Worm (Caenorhabditis elegans): Measurements from ENCODE around the gene C56G3.2.

The C56G3.2 gene

DNA sequence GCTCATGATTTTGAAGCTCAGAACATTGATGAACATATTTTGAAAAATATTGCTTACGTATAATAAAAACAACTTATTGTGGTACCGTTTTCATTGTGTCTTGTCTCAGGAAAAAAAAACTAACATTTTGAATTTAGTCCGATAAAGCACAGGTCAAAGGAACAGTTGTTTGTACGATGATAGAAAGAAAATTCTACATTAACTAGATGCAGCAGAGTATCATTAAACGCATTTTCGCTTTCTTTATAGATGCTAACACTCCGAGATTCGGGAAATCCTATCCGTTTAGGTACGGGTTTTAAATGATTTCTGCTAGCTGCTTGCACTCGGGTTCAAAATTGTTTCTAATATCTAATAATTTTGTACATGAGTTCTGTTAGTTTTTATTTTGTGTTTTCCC lies 43.7 kb downstream of the C56G3.2 start:
- TF ChIP-seq unc-62 (GFP tag; optimal IDR thresholded peaks at IDR 0.05 in 1 of 2) (peak in 1 of 2 experiments; percentile 94), unc-62 (tag; optimal IDR thresholded peaks at IDR 0.05) (no peak), nhr-25 (tag; optimal IDR thresholded peaks at IDR 0.05; ENCODE audit: borderline replicate concordance, insufficient read depth) (no peak)

DNA sequence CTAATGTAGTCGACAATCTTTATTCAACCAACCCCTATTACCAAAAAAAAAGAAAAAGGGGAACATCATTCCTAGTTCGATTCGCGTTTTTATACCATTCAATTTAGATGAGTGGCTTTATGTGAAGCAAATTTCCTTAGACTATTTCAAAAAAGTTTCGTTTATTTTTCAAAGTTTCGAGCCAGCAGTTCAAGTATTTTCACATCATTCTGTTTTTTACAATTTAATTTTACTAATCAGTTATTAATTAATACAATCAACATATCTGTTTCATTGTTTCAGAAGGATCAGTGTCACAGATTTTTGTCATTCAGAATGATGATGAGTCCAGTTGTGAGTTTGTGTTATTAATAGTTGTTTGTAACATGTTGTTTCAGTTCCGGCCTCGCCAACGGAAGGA lies 44.6 kb downstream of the C56G3.2 start, which contains the start of gene C10A4.2:
TSS of gene C10A4.2 (plus strand) at position 301 of the 400 bp plus-strand sequence.
- no peak for TF ChIP-seq Y5F2A.4 (GFP tag; optimal IDR thresholded peaks at IDR 0.05)
- TF ChIP-seq ztf-11 (tag; optimal IDR thresholded peaks at IDR 0.05): no peak
- TF ChIP-seq snpc-1.2 (GFP tag; IDR thresholded peaks at IDR 0.05): no peak
- TF ChIP-seq aha-1 (tag): no peak
- TF ChIP-seq lir-3 (tag; optimal IDR thresholded peaks at IDR 0.05): no peak
- TF ChIP-seq T26A8.4 (GFP tag; IDR thresholded peaks at IDR 0.05): no peak
- no peak for TF ChIP-seq sdz-12 (GFP tag; optimal IDR thresholded peaks at IDR 0.05)
- no peak for TF ChIP-seq nhr-76 (tag; optimal IDR thresholded peaks at IDR 0.05)
- no peak for TF ChIP-seq daf-19 (GFP tag; conservative IDR thresholded peaks at IDR 0.05)
- TF ChIP-seq skn-1 (tag; optimal IDR thresholded peaks at IDR 0.05): no peak
- no peak for TF ChIP-seq ceh-82 (tag; optimal IDR thresholded peaks at IDR 0.05)
- TF ChIP-seq pqm-1 (tag; optimal IDR thresholded peaks at IDR 0.05): no peak
- TF ChIP-seq nhr-102 (tag; optimal IDR thresholded peaks at IDR 0.05): no peak
- TF ChIP-seq madf-5 (GFP tag; IDR thresholded peaks at IDR 0.05): no peak

DNA sequence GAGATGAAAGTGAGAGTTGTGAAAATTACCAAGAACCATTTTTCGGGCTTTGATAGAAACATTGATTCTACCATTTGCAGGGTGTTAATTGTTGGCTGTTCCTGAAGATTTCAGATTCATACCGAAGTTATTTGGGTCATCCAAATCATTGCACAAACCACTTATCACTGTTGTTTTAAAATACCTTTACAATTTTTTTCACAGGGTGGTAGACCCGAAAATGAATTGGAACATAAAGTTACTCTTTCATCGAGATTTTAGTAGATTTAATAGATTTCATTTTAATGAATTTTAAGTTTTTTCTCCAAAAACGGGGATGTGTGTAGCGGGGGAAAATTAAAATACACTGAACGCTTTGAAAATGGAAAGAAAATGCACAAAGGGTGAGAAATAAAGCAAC lies 50.1 kb downstream of the C56G3.2 start, which contains the start of gene C10A4.7:
TSS of gene C10A4.7 (minus strand) at position 101 of the 400 bp plus-strand sequence.
- TF ChIP-seq mxl-3 (GFP tag; optimal IDR thresholded peaks at IDR 0.05) (no peak), ces-1 (GFP tag; optimal IDR thresholded peaks at IDR 0.05) (no peak), ztf-7 (tag; optimal IDR thresholded peaks at IDR 0.05) (no peak), rbr-2 (tag; optimal IDR thresholded peaks at IDR 0.05) (no peak), lin-15B (tag; optimal IDR thresholded peaks at IDR 0.05) (no peak), lin-29 (GFP tag; IDR thresholded peaks at IDR 0.05) (no peak), mdl-1 (tag; optimal IDR thresholded peaks at IDR 0.05) (no peak), vab-7 (GFP tag; IDR thresholded peaks at IDR 0.05) (no peak)
